Fruit fly (Drosophila melanogaster) S2 (cell line): ENCODE measurements around the gene CG42766.

Experiments
- CG8478 ChIP-seq: fragments of >200 bp; optimal IDR thresholded peaks from 2 replicates; lab custom pipeline; 2018
- CTCF ChIP-seq, 2 experiments: fragments of >200 bp; optimal IDR thresholded peaks; 2 replicates each; lab custom pipeline; 2018

DNA sequence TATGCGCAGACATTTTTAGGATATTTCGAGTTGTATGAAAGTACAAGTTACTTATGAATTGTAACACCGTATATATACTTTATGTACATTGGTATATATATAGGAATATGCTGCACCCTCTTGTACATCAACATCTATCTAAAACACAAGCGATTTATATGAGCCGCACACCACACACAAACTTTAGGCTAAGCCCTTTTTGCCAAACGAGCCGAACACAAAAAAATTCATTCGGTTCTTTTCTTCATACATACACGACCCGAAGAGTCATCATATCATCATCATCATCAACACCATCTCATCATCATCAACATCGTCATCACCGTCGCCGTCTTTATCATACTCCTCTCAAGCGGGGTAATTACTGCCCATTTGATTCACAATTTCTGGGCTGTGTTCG is 28.4 kb downstream of the CG42766 start:
- no peak for TF ChIP-seq CG8478 (lab: Kevin White, UChicago)
- no peak for TF ChIP-seq CTCF (optimal IDR thresholded peaks at IDR 0.05; lab: Kevin White, UChicago)
